Fruit fly (Drosophila melanogaster) whole organism, prepupa: ENCODE measurements around the gene CG7739.

Experiments
- CG10631 ChIP-seq: fragments of 200-800 bp; sonication (Bioruptor generic); optimal IDR thresholded peaks from 2 replicates; lab custom pipeline; 2016; ENCODE audit warnings: missing biosample characterization, missing genetic modification characterization
- CG10669 ChIP-seq: fragments of 200-800 bp; sonication (Bioruptor generic); optimal IDR thresholded peaks from 3 replicates; lab custom pipeline; 2018; ENCODE audit warnings: missing biosample characterization, mild to moderate bottlenecking, missing genetic modification characterization, moderate library complexity
- CG11294 ChIP-seq: fragments of 200-800 bp; sonication (Bioruptor generic); IDR thresholded peaks from 2 replicates; pipeline ENCODE4 v1.3.6; 2022; ENCODE audit warnings: missing biosample characterization, missing genetic modification characterization
- CG11762 ChIP-seq: fragments of 200-800 bp; sonication (Bioruptor generic); optimal IDR thresholded peaks from 3 replicates; lab custom pipeline; 2016; ENCODE audit warnings: missing biosample characterization, missing genetic modification characterization; ENCODE audit not compliant: insufficient read depth
- CG11902 ChIP-seq: fragments of 200-800 bp; sonication (Bioruptor generic); optimal IDR thresholded peaks from 3 replicates; lab custom pipeline; 2016; ENCODE audit warnings: missing biosample characterization, missing genetic modification characterization
- CG15336 ChIP-seq: fragments of 200-800 bp; sonication (Bioruptor generic); IDR thresholded peaks from 2 replicates; pipeline ENCODE4 v1.3.6; 2022; ENCODE audit warnings: missing biosample characterization, missing genetic modification characterization
- CG1621 ChIP-seq: fragments of 200-800 bp; sonication (Bioruptor generic); optimal IDR thresholded peaks from 3 replicates; lab custom pipeline; 2018; ENCODE audit warnings: missing biosample characterization, mild to moderate bottlenecking, missing genetic modification characterization
- CG3032 ChIP-seq: fragments of 200-800 bp; optimal IDR thresholded peaks from 2 replicates; lab custom pipeline; 2019; ENCODE audit warnings: missing biosample characterization, mild to moderate bottlenecking, missing genetic modification characterization, moderate library complexity
- CG31627 ChIP-seq: fragments of 200-800 bp; sonication (Bioruptor generic); optimal IDR thresholded peaks from 3 replicates; lab custom pipeline; 2016; ENCODE audit warnings: missing biosample characterization, missing genetic modification characterization
- CG3919 ChIP-seq: fragments of 200-800 bp; sonication (Bioruptor generic); optimal IDR thresholded peaks from 3 replicates; lab custom pipeline; 2016; ENCODE audit warnings: missing biosample characterization, missing genetic modification characterization
- CG6163 ChIP-seq: fragments of 200-800 bp; sonication (Bioruptor generic); IDR thresholded peaks from 3 replicates; pipeline ENCODE4 v1.3.6; 2022; ENCODE audit warnings: missing biosample characterization, missing genetic modification characterization
- CG6792 ChIP-seq: fragments of 200-800 bp; sonication (Bioruptor generic); optimal IDR thresholded peaks from 3 replicates; lab custom pipeline; 2016; ENCODE audit warnings: missing biosample characterization, missing genetic modification characterization
- CG6808 ChIP-seq: fragments of 200-800 bp; sonication (Bioruptor generic); optimal IDR thresholded peaks from 3 replicates; lab custom pipeline; 2017; ENCODE audit warnings: missing biosample characterization, missing genetic modification characterization, mild to moderate bottlenecking, moderate library complexity, missing genetic modification reagents
- CG8119 ChIP-seq: fragments of 200-800 bp; sonication (Bioruptor generic); IDR thresholded peaks from 3 replicates; pipeline ENCODE4 v1.3.6; 2022; ENCODE audit warnings: missing biosample characterization, missing genetic modification characterization
- CG8319 ChIP-seq: fragments of 200-800 bp; sonication (Bioruptor generic); optimal IDR thresholded peaks from 3 replicates; lab custom pipeline; 2016; ENCODE audit warnings: missing biosample characterization, missing genetic modification characterization
- CG9139 ChIP-seq: fragments of 200-800 bp; sonication (Bioruptor generic); optimal IDR thresholded peaks from 3 replicates; lab custom pipeline; 2017; ENCODE audit warnings: missing biosample characterization, mild to moderate bottlenecking, missing genetic modification characterization
- Eip75B ChIP-seq: fragments of 200-800 bp; sonication (Bioruptor generic); optimal IDR thresholded peaks from 3 replicates; lab custom pipeline; 2016; ENCODE audit warnings: missing biosample characterization, missing genetic modification characterization
- Eip78C ChIP-seq: fragments of 200-800 bp; sonication (Bioruptor generic); peaks from one replicate; lab custom pipeline; 2016; ENCODE audit warnings: missing biosample characterization, missing genetic modification characterization
- Eip93F ChIP-seq: fragments of 200-800 bp; sonication (Bioruptor generic); optimal IDR thresholded peaks from 2 replicates; lab custom pipeline; 2016; ENCODE audit warnings: missing biosample characterization, mild to moderate bottlenecking, missing genetic modification characterization
- Ets21C ChIP-seq: fragments of 200-800 bp; sonication (Bioruptor generic); optimal IDR thresholded peaks from 3 replicates; lab custom pipeline; 2016; ENCODE audit warnings: missing biosample characterization, missing genetic modification characterization
- Ets96B ChIP-seq: fragments of 200-800 bp; optimal IDR thresholded peaks from 2 replicates; lab custom pipeline; 2019; ENCODE audit warnings: missing biosample characterization, mild to moderate bottlenecking, missing genetic modification characterization, moderate library complexity
- Gug ChIP-seq: fragments of 200-800 bp; sonication (Bioruptor generic); IDR thresholded peaks from 2 replicates; pipeline ENCODE4 v1.3.6; 2022; ENCODE audit warnings: missing biosample characterization, missing genetic modification characterization
- Hr38 ChIP-seq: sonication (Bioruptor generic); optimal IDR thresholded peaks from 2 replicates; lab custom pipeline; 2016; ENCODE audit warnings: missing biosample characterization, missing genetic modification characterization
- Hr39 ChIP-seq: fragments of 200-800 bp; sonication (Bioruptor generic); optimal IDR thresholded peaks from 2 replicates; lab custom pipeline; 2016; ENCODE audit warnings: missing biosample characterization, missing genetic modification characterization
- Hr4 ChIP-seq: fragments of 200-800 bp; sonication (Bioruptor generic); optimal IDR thresholded peaks from 3 replicates; lab custom pipeline; 2016; ENCODE audit warnings: missing biosample characterization, missing genetic modification characterization
- Met ChIP-seq: fragments of 200-800 bp; sonication (Bioruptor generic); optimal IDR thresholded peaks from 3 replicates; lab custom pipeline; 2016; ENCODE audit warnings: missing biosample characterization, missing genetic modification characterization
- OdsH ChIP-seq: fragments of 200-800 bp; sonication (Bioruptor generic); optimal IDR thresholded peaks from 3 replicates; lab custom pipeline; 2016; ENCODE audit warnings: missing biosample characterization, missing genetic modification characterization
- Sox102F ChIP-seq: fragments of 200-800 bp; sonication (Bioruptor generic); optimal IDR thresholded peaks from 2 replicates; lab custom pipeline; 2016; ENCODE audit warnings: missing biosample characterization, mild to moderate bottlenecking, missing genetic modification characterization
- Sox14 ChIP-seq: fragments of 200-800 bp; sonication (Bioruptor generic); optimal IDR thresholded peaks from 3 replicates; lab custom pipeline; 2016; ENCODE audit warnings: missing biosample characterization, missing genetic modification characterization
- Sox15 ChIP-seq: fragments of 200-800 bp; sonication (Bioruptor generic); optimal IDR thresholded peaks from 3 replicates; lab custom pipeline; 2016; ENCODE audit warnings: missing biosample characterization, missing genetic modification characterization
- achi ChIP-seq: fragments of 200-800 bp; sonication (Bioruptor generic); optimal IDR thresholded peaks from 3 replicates; lab custom pipeline; 2016; ENCODE audit warnings: missing biosample characterization, missing genetic modification characterization
- acj6 ChIP-seq: fragments of 200-800 bp; sonication (Bioruptor generic); optimal IDR thresholded peaks from 3 replicates; lab custom pipeline; 2016; ENCODE audit warnings: missing biosample characterization, missing genetic modification characterization
- dsx ChIP-seq: fragments of 200-800 bp; optimal IDR thresholded peaks from 3 replicates; lab custom pipeline; 2019; ENCODE audit warnings: missing biosample characterization, mild to moderate bottlenecking, missing genetic modification characterization, moderate library complexity; ENCODE audit not compliant: poor library complexity, severe bottlenecking
- eg ChIP-seq: fragments of 200-800 bp; sonication (Bioruptor generic); IDR thresholded peaks from 3 replicates; pipeline ENCODE4 v1.3.6; 2022; ENCODE audit warnings: missing biosample characterization, missing genetic modification characterization
- fkh ChIP-seq: fragments of 200-800 bp; sonication (Bioruptor generic); optimal IDR thresholded peaks from 3 replicates; lab custom pipeline; 2017; ENCODE audit warnings: missing biosample characterization, mild to moderate bottlenecking, missing genetic modification characterization, moderate library complexity
- lz ChIP-seq: fragments of 200-800 bp; sonication (Bioruptor generic); optimal IDR thresholded peaks from 3 replicates; lab custom pipeline; 2016; ENCODE audit warnings: missing biosample characterization, missing genetic modification characterization
- net ChIP-seq: fragments of 200-800 bp; sonication (Bioruptor generic); optimal IDR thresholded peaks from 3 replicates; lab custom pipeline; 2016; ENCODE audit warnings: missing biosample characterization, missing genetic modification characterization
- salr ChIP-seq, 2 experiments: fragments of 200-800 bp; sonication (Bioruptor generic); optimal IDR thresholded peaks; 3 replicates each; lab custom pipeline; 2016 to 2018; ENCODE audit warnings: missing biosample characterization in 2 of 2, missing genetic modification characterization in 2 of 2, mild to moderate bottlenecking in 1 of 2
- spab ChIP-seq: fragments of 200-800 bp; sonication (Bioruptor generic); optimal IDR thresholded peaks from 2 replicates; lab custom pipeline; 2017; ENCODE audit warnings: missing biosample characterization, mild to moderate bottlenecking, missing genetic modification characterization, missing genetic modification reagents
- ss ChIP-seq, 2 experiments: fragments of 200-800 bp; sonication (Bioruptor generic); optimal IDR thresholded peaks; 2 replicates in 1 of 2; 3 replicates in 1 of 2; lab custom pipeline; 2017 to 2018; ENCODE audit warnings: mild to moderate bottlenecking in 2 of 2, missing biosample characterization in 2 of 2, missing genetic modification characterization in 2 of 2, moderate library complexity in 1 of 2
- svp ChIP-seq: fragments of 200-800 bp; sonication (Bioruptor generic); peaks from one replicate; lab custom pipeline; 2016; ENCODE audit warnings: missing biosample characterization, missing genetic modification characterization
- vri ChIP-seq: fragments of 200-800 bp; sonication (Bioruptor generic); optimal IDR thresholded peaks from 3 replicates; lab custom pipeline; 2016; ENCODE audit warnings: missing biosample characterization, mild to moderate bottlenecking, missing genetic modification characterization

Gene CG7739

DNA sequence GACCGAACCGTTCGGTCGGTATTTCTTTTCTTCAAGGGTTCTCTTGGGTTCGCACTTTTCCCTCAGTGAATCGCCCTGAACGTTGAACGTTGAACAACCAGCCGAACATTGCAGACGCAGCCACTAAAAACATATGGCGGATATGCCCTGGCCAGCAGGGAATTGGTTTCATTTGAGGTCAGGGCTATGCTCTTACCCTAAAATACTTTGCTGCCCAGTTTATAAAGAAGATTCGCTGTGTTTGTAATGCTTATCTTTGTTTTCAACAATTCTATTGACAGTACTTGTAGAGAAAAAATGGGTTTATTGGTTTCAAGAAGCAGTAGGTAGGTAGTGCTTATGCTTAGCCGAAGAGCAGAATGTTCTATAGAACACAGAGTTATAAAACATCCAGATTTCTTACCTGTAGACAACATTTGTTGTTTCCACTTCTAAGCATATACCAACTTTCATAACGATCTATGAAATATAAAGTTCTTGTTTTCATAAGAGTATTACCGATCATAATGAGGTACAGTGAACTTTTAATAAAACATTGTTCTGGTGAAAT lies 32.4 kb upstream of the CG7739 start (continued):
- TF ChIP-seq CG15336 (GFP tag; lab: Robert Waterston, UW): no peak
- TF ChIP-seq Ets21C (GFP tag; lab: Kevin White, UChicago): no peak
- no peak for TF ChIP-seq vri (GFP tag; lab: Kevin White, UChicago)
- TF ChIP-seq CG6808 (GFP tag; lab: Kevin White, UChicago): peak; percentile 40
- TF ChIP-seq lz (GFP tag; lab: Kevin White, UChicago): peak; percentile 6
- TF ChIP-seq CG11902 (GFP tag; lab: Kevin White, UChicago): no peak
- no peak for TF ChIP-seq CG1621 (tag; lab: Kevin White, UChicago)
- no peak for TF ChIP-seq dsx
- TF ChIP-seq Eip75B: no peak
- TF ChIP-seq CG10669: peak; percentile 12
- peak; percentile 30 for TF ChIP-seq net (GFP tag; lab: Kevin White, UChicago)
- TF ChIP-seq, all 60 proteins: peak for 20

DNA sequence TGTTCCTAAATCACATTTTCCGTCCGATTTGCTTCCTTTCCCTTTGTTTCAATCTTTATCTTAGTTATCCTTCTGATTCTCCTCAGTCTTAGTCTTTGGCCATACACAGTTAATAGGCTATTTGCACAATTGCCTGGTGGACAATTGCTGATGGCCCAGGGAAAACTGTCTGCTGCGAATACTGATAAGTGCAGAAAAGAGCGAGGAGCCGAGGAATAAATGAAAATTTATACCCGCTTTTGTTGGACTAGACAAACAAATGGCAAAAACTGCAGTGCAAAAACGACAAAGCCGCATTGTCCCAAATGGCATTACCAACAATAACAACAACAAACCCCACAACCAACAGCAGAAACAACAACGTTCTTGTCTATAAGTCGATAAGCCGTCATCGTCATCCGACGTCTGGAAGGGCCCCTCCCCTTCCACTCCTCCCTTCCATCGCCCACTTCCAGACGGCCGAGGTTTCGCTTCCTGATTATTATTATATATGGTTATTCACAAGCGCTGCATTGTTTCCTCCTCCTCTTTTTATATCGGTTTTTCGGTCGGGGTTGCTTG lies 31.3 kb upstream of the CG7739 start:
- no peak for TF ChIP-seq CG10631
- no peak for TF ChIP-seq lz (GFP tag; lab: Kevin White, UChicago)
- TF ChIP-seq Sox14 (GFP tag; lab: Kevin White, UChicago): peak; percentile 69
- TF ChIP-seq Eip78C (GFP tag; lab: Kevin White, UChicago): peak; percentile 2
- no peak for TF ChIP-seq Ets21C (GFP tag; lab: Kevin White, UChicago)
- TF ChIP-seq CG6792 (GFP tag; lab: Kevin White, UChicago): no peak
- TF ChIP-seq OdsH (GFP tag; lab: Kevin White, UChicago): no peak
- peak; percentile 67 for TF ChIP-seq svp
- peak; percentile 32 for TF ChIP-seq Eip93F

dm6 chr3L:15593399-15593798 lies 30.5 kb upstream of the CG7739 start:
- TF ChIP-seq CG6808 (GFP tag; lab: Kevin White, UChicago): no peak
- TF ChIP-seq Eip78C (GFP tag; lab: Kevin White, UChicago): peak; percentile 42
- TF ChIP-seq, all 60 proteins: peak for 1

dm6 chr3L:15592536-15593260 lies 29.8 kb upstream of the CG7739 start:
- TF ChIP-seq eg (GFP tag; lab: Robert Waterston, UW): peak; percentile 71
- peak; percentile 42; the same call in 1 of the 2 replicates for TF ChIP-seq CG11294 (GFP tag; lab: Robert Waterston, UW)
- peak; percentile 61 for TF ChIP-seq Gug (GFP tag; lab: Robert Waterston, UW)
- no peak for TF ChIP-seq dsx
- TF ChIP-seq acj6 (GFP tag; lab: Kevin White, UChicago): peak; percentile 12
- TF ChIP-seq Eip78C (GFP tag; lab: Kevin White, UChicago): peak; percentile 67
- peak; percentile 84 for TF ChIP-seq CG15336 (GFP tag; lab: Robert Waterston, UW)
- no peak for TF ChIP-seq vri (GFP tag; lab: Kevin White, UChicago)
- no peak for TF ChIP-seq CG6163 (GFP tag; lab: Robert Waterston, UW)
- no peak for TF ChIP-seq fkh (GFP tag; lab: Kevin White, UChicago)
- no peak for TF ChIP-seq CG9139 (GFP tag; lab: Kevin White, UChicago)
- TF ChIP-seq CG10669: no peak
- TF ChIP-seq Sox14 (GFP tag; lab: Kevin White, UChicago): no peak
- TF ChIP-seq CG8319 (GFP tag; lab: Kevin White, UChicago): no peak
- TF ChIP-seq CG3032: peak; percentile 31
- peak; percentile 88 for TF ChIP-seq CG8119 (GFP tag; lab: Robert Waterston, UW)
- peak in 1 of 2 experiments; percentile 56 for TF ChIP-seq salr (GFP tag; optimal IDR thresholded peaks at IDR 0.05; lab: Kevin White, UChicago)
- no peak for TF ChIP-seq Met (GFP tag; lab: Kevin White, UChicago)
- TF ChIP-seq Ets96B (tag; lab: Kevin White, UChicago): peak; percentile 24
- TF ChIP-seq Eip93F: no peak
- TF ChIP-seq Hr4 (GFP tag; lab: Kevin White, UChicago): peak; percentile 48
- TF ChIP-seq Hr38 (GFP tag; lab: Kevin White, UChicago): no peak
- peak; percentile 49 for TF ChIP-seq achi (GFP tag; lab: Kevin White, UChicago)
- TF ChIP-seq CG3919 (GFP tag; lab: Kevin White, UChicago): peak; percentile 40
- peak; percentile 27 for TF ChIP-seq CG10631
- no peak for TF ChIP-seq Sox102F (GFP tag; lab: Kevin White, UChicago)
- TF ChIP-seq svp: no peak
- no peak for TF ChIP-seq Hr39 (GFP tag; lab: Kevin White, UChicago)
- no peak for TF ChIP-seq CG11762 (GFP tag; lab: Kevin White, UChicago)
- no peak for TF ChIP-seq CG31627 (GFP tag; lab: Kevin White, UChicago)
- no peak for TF ChIP-seq Ets21C (GFP tag; lab: Kevin White, UChicago)
- peak; percentile 4 for TF ChIP-seq spab (GFP tag; lab: Kevin White, UChicago)
- TF ChIP-seq ss (GFP tag; optimal IDR thresholded peaks at IDR 0.05; lab: Kevin White, UChicago): no peak
- TF ChIP-seq Sox15 (GFP tag; lab: Kevin White, UChicago): no peak
